Worm (Caenorhabditis elegans) whole organism, L2 larva: ENCODE measurements around the gene K07F5.16.
"Not testable (repeated sequence)": the region's sequence is repeated elsewhere in the genome, so short reads cannot be mapped to it uniquely, and the experiment has no call there.

ENCODE experiments used
- C34F6.9 ChIP-seq: fragments of 150-350 bp; optimal IDR thresholded peaks from 2 replicates; lab custom pipeline; 2014; ENCODE audit warnings: missing biosample characterization, missing genetic modification characterization
- F13H6.1 ChIP-seq: sonication (generic microtip); optimal IDR thresholded peaks from 2 replicates; lab custom pipeline; 2016; ENCODE audit warnings: missing genetic modification characterization, missing compliant biosample characterization
- ZK546.5 ChIP-seq: sonication (generic microtip); optimal IDR thresholded peaks from 2 replicates; lab custom pipeline; 2017; ENCODE audit warnings: missing biosample characterization, missing genetic modification characterization
- alr-1 ChIP-seq: fragments of 150-350 bp; optimal IDR thresholded peaks from 2 replicates; lab custom pipeline; 2014; ENCODE audit warnings: missing biosample characterization, missing genetic modification characterization
- aly-2 ChIP-seq: fragments of 150-350 bp; optimal IDR thresholded peaks from 2 replicates; lab custom pipeline; 2014; ENCODE audit warnings: missing biosample characterization, missing genetic modification characterization
- ama-1 ChIP-seq: fragments of 150-350 bp; optimal IDR thresholded peaks from 2 replicates; lab custom pipeline; 2018; ENCODE audit warnings: inconsistent platforms
- blmp-1 ChIP-seq: sonication (generic microtip); optimal IDR thresholded peaks from 2 replicates; lab custom pipeline; 2017; ENCODE audit warnings: missing genetic modification characterization, mild to moderate bottlenecking, missing compliant biosample characterization, antibody characterized with exemption, moderate library complexity; ENCODE audit not compliant: insufficient read depth
- ceh-16 ChIP-seq: fragments of 150-350 bp; optimal IDR thresholded peaks from 2 replicates; lab custom pipeline; 2014; ENCODE audit warnings: missing biosample characterization, missing genetic modification characterization
- ceh-82 ChIP-seq: fragments of 150-350 bp; optimal IDR thresholded peaks from 2 replicates; lab custom pipeline; 2014; ENCODE audit warnings: missing biosample characterization, missing genetic modification characterization
- crh-2 ChIP-seq: sonication (generic microtip); optimal IDR thresholded peaks from 2 replicates; lab custom pipeline; 2017; ENCODE audit warnings: missing biosample characterization, missing genetic modification characterization
- dmd-4 ChIP-seq: sonication (generic microtip); optimal IDR thresholded peaks from 2 replicates; lab custom pipeline; 2017; ENCODE audit warnings: missing biosample characterization, missing genetic modification characterization
- egl-27 ChIP-seq: sonication (generic microtip); optimal IDR thresholded peaks from 3 replicates; lab custom pipeline; 2017; ENCODE audit warnings: missing biosample characterization, missing genetic modification reagents, missing genetic modification characterization
- fos-1 ChIP-seq: fragments of 150-350 bp; optimal IDR thresholded peaks from 2 replicates; lab custom pipeline; 2014; ENCODE audit warnings: missing biosample characterization, missing genetic modification characterization
- gmeb-1 ChIP-seq: fragments of 150-350 bp; optimal IDR thresholded peaks from 2 replicates; lab custom pipeline; 2014; ENCODE audit warnings: missing biosample characterization, missing genetic modification characterization
- lin-11 ChIP-seq: fragments of 150-350 bp; sonication (generic microtip); optimal IDR thresholded peaks from 2 replicates; lab custom pipeline; 2014; ENCODE audit warnings: missing biosample characterization, missing genetic modification characterization, inconsistent platforms, mixed read lengths
- lin-13 ChIP-seq: fragments of 150-350 bp; optimal IDR thresholded peaks from 2 replicates; lab custom pipeline; 2014; ENCODE audit warnings: missing biosample characterization, missing genetic modification reagents, missing genetic modification characterization
- lsy-2 ChIP-seq, 2 experiments: fragments of 150-350 bp in 1 of 2; sonication (generic microtip) in 1 of 2; optimal IDR thresholded peaks; 2 replicates each; lab custom pipeline; 2014 to 2017; ENCODE audit warnings: missing biosample characterization in 2 of 2, missing genetic modification characterization in 2 of 2
- mab-5 ChIP-seq: fragments of 150-350 bp; optimal IDR thresholded peaks from 2 replicates; lab custom pipeline; 2014; ENCODE audit warnings: missing biosample characterization, missing genetic modification characterization
- mbf-1 ChIP-seq: sonication (generic microtip); optimal IDR thresholded peaks from 2 replicates; lab custom pipeline; 2017; ENCODE audit warnings: missing biosample characterization, missing genetic modification characterization
- nhr-11 ChIP-seq: fragments of 150-350 bp; optimal IDR thresholded peaks from 2 replicates; lab custom pipeline; 2014; ENCODE audit warnings: missing biosample characterization, missing genetic modification characterization
- nhr-12 ChIP-seq: fragments of 150-350 bp; optimal IDR thresholded peaks from 2 replicates; lab custom pipeline; 2014; ENCODE audit warnings: missing biosample characterization, missing genetic modification characterization
- nhr-129 ChIP-seq: fragments of 150-350 bp; optimal IDR thresholded peaks from 2 replicates; lab custom pipeline; 2014; ENCODE audit warnings: missing biosample characterization, missing genetic modification characterization
- nhr-21 ChIP-seq: fragments of 150-350 bp; optimal IDR thresholded peaks from 2 replicates; lab custom pipeline; 2014; ENCODE audit warnings: missing biosample characterization, missing genetic modification characterization
- nhr-25 ChIP-seq: fragments of 150-350 bp; sonication (generic microtip); optimal IDR thresholded peaks from 3 replicates; lab custom pipeline; 2014; ENCODE audit warnings: missing biosample characterization, missing genetic modification characterization
- nhr-6 ChIP-seq: fragments of 150-350 bp; optimal IDR thresholded peaks from 2 replicates; lab custom pipeline; 2014; ENCODE audit warnings: missing biosample characterization, missing genetic modification characterization
- peb-1 ChIP-seq: fragments of 150-350 bp; optimal IDR thresholded peaks from 2 replicates; lab custom pipeline; 2014; ENCODE audit warnings: missing biosample characterization, missing genetic modification characterization
- skn-1 ChIP-seq: sonication (generic microtip); optimal IDR thresholded peaks from 2 replicates; lab custom pipeline; 2017; ENCODE audit warnings: missing biosample characterization, missing genetic modification characterization
- sma-3 ChIP-seq: sonication (generic microtip); optimal IDR thresholded peaks from 2 replicates; lab custom pipeline; 2016; ENCODE audit warnings: missing genetic modification reagents, missing genetic modification characterization, missing compliant biosample characterization
- unc-39 ChIP-seq: fragments of 150-350 bp; optimal IDR thresholded peaks from 2 replicates; lab custom pipeline; 2014; ENCODE audit warnings: missing biosample characterization, missing genetic modification characterization
- unc-55 ChIP-seq: fragments of 150-350 bp; sonication (generic microtip); optimal IDR thresholded peaks from 3 replicates; lab custom pipeline; 2014; ENCODE audit warnings: missing biosample characterization, missing genetic modification reagents, missing genetic modification characterization
- zag-1 ChIP-seq: fragments of 150-350 bp; optimal IDR thresholded peaks from 2 replicates; lab custom pipeline; 2014; ENCODE audit warnings: missing biosample characterization, missing genetic modification characterization
- ztf-1 ChIP-seq: fragments of 200-800 bp; sonication (Bioruptor generic); conservative IDR thresholded peaks from 2 replicates; pipeline ENCODE4 v1.3.6; 2022; ENCODE audit warnings: missing genetic modification characterization, missing compliant biosample characterization
- ztf-11 ChIP-seq: sonication (generic microtip); optimal IDR thresholded peaks from 2 replicates; lab custom pipeline; 2017; ENCODE audit warnings: missing biosample characterization, missing genetic modification characterization
- ztf-4 ChIP-seq: fragments of 150-350 bp; optimal IDR thresholded peaks from 2 replicates; lab custom pipeline; 2014; ENCODE audit warnings: missing biosample characterization, missing genetic modification characterization

The K07F5.16 gene

ce11 chrIV:9832586-9832985 lies 31.3 kb upstream of the K07F5.16 start, which contains the start of gene kin-21:
TSS of gene kin-21 (plus strand) at chrIV:9832886.
- no peak for TF ChIP-seq gmeb-1 (tag; lab: Kevin White, UChicago)
- TF ChIP-seq ama-1 (lab: Kevin White, UChicago): no peak
- no peak for TF ChIP-seq aly-2 (tag; lab: Kevin White, UChicago)
- no peak for TF ChIP-seq nhr-11 (tag; lab: Kevin White, UChicago)
- no peak for TF ChIP-seq sma-3 (GFP tag; lab: Kevin White, UChicago)
- no peak for TF ChIP-seq zag-1
- no peak for TF ChIP-seq ztf-11 (tag; lab: Kevin White, UChicago)
- TF ChIP-seq C34F6.9 (tag; lab: Kevin White, UChicago): no peak
- no peak for TF ChIP-seq ceh-82 (tag; lab: Kevin White, UChicago)
- no peak for TF ChIP-seq blmp-1 (tag; lab: Kevin White, UChicago)
- no peak for TF ChIP-seq crh-2 (tag; lab: Kevin White, UChicago)
- TF ChIP-seq mab-5 (tag; lab: Kevin White, UChicago): no peak
- no peak for TF ChIP-seq lin-11 (tag; lab: Kevin White, UChicago)
- no peak for TF ChIP-seq skn-1 (tag; lab: Kevin White, UChicago)
- no peak for TF ChIP-seq nhr-25 (tag; lab: Kevin White, UChicago)
- TF ChIP-seq fos-1 (tag; lab: Kevin White, UChicago): no peak

DNA sequence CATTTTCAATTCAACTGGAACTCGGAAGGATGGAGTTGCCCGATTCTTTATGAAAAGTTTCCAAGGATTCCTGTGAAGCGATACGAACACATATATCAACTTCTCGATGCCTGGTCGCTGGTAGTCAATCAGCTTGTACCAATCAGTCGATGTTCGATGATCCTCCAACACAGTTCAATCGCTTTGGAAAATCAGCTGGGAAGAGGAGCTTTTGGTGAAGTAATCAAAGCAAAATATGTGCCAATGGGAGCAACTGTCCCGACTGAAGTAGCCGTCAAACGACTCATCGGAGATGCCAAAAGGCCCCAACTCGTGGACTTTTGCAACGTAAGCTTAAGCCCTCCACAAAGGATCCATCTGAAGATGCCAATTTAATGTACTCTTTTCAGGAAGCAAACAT lies 30.6 kb upstream of the K07F5.16 start:
- TF ChIP-seq ztf-1 (GFP tag; lab: Robert Waterston, UW): no peak
- TF ChIP-seq, all 48 proteins: peak for 0

DNA sequence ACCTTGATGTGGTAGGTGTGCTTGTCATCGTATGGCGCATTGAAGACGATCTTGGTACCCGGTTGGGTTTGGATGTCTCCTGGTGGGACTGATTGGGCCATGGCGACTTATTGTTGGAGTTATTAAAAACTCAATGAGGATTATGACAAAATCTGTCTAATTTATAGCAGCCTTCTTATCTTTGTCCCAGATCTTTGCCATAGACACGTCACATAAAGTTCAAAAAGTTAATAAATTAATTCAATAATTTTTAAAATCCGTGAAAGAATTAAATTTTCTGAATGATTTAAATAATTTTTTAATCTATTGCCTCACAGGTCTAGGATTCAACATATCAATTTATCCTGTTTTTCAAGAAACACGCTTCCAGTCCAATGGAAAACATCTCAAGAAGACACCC lies 27.6 kb upstream of the K07F5.16 start, which contains the start of gene msp-81:
Gene msp-81 (minus strand): TSS at position 101 of the 400 bp plus-strand sequence.
- TF ChIP-seq unc-39 (tag; lab: Kevin White, UChicago): no peak
- TF ChIP-seq alr-1 (tag; lab: Kevin White, UChicago): no peak
- no peak for TF ChIP-seq ceh-82 (tag; lab: Kevin White, UChicago)
- no peak for TF ChIP-seq lin-13 (GFP tag; lab: Kevin White, UChicago)
- no peak for TF ChIP-seq ztf-4 (tag; lab: Kevin White, UChicago)
- TF ChIP-seq sma-3 (GFP tag; lab: Kevin White, UChicago): no peak
- no peak for TF ChIP-seq aly-2 (tag; lab: Kevin White, UChicago)
- TF ChIP-seq zag-1: no peak
- TF ChIP-seq, all 48 proteins: peak for 0

- not testable (repeated sequence) for TF ChIP-seq unc-55; lsy-2 (tag; optimal IDR thresholded peaks at IDR 0.05; lab: Kevin White, UChicago); lin-13 (GFP tag; lab: Kevin White, UChicago)
Measured at ce11 chrIV:9837349-9837748, 26.6 kb upstream of the K07F5.16 start, which contains the start of gene msp-10. TSS of gene msp-10 (plus strand) at chrIV:9837649.

- no peak for TF ChIP-seq ztf-11 (tag; lab: Kevin White, UChicago)
- no peak for TF ChIP-seq ZK546.5 (tag; lab: Kevin White, UChicago)
- TF ChIP-seq nhr-129 (tag; lab: Kevin White, UChicago): no peak
Measured at ce11 chrIV:9840984-9841590, 22.8 kb upstream of the K07F5.16 start, which contains the start of the genes kin-24 and msp-56. TSS of gene kin-24 (minus strand) at chrIV:9841084. TSS of gene msp-56 (plus strand) at chrIV:9841540.

DNA sequence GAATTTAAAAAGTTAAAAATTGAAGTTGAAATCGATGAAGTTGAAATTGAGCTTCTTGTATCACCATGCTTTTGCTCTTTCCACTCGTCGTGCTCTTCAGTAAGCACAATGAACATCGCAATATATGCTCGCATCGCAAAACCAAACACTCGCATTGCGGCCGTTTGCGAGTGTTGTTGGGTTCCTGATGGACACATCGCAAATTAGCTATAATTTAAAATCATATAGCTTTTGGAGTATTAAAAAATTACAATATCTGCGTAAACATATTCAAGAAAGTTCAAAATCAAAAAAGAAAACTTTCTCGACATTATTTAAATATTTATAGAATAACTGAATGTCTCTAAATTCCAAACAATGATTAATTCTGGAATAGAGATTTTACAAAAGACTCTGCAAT lies 21.8 kb upstream of the K07F5.16 start, which contains the start of gene K07F5.17:
Gene K07F5.17 (plus strand): TSS at position 301 of the 400 bp plus-strand sequence.
- no peak for TF ChIP-seq nhr-25 (tag; lab: Kevin White, UChicago)
- no peak for TF ChIP-seq fos-1 (tag; lab: Kevin White, UChicago)
- TF ChIP-seq nhr-21 (tag; lab: Kevin White, UChicago): no peak
- TF ChIP-seq unc-55: no peak
- TF ChIP-seq blmp-1 (tag; lab: Kevin White, UChicago): no peak
- TF ChIP-seq peb-1 (tag; lab: Kevin White, UChicago): no peak
- no peak for TF ChIP-seq egl-27 (tag; lab: Kevin White, UChicago)
- TF ChIP-seq alr-1 (tag; lab: Kevin White, UChicago): no peak
- no peak for TF ChIP-seq nhr-129 (tag; lab: Kevin White, UChicago)
- TF ChIP-seq lin-13 (GFP tag; lab: Kevin White, UChicago): no peak
- TF ChIP-seq mbf-1: no peak
- TF ChIP-seq dmd-4: no peak
- TF ChIP-seq nhr-6 (tag; lab: Kevin White, UChicago): no peak
- TF ChIP-seq F13H6.1 (tag; lab: Kevin White, UChicago): no peak
- TF ChIP-seq nhr-12 (tag; lab: Kevin White, UChicago): no peak
- no peak for TF ChIP-seq ZK546.5 (tag; lab: Kevin White, UChicago)
- no peak for TF ChIP-seq ceh-16 (tag; lab: Kevin White, UChicago)
- TF ChIP-seq aly-2 (tag; lab: Kevin White, UChicago): no peak
- TF ChIP-seq, all 48 proteins: peak for 0
